Worm (Caenorhabditis elegans) whole organism, L3 larva: Measurements from ENCODE around the gene D2045.5.

ENCODE experiments used
- R02D3.7 ChIP-seq: fragments of 150-350 bp; optimal IDR thresholded peaks from 2 replicates; lab custom pipeline; 2014; ENCODE audit warnings: missing biosample characterization, missing genetic modification characterization
- aly-2 ChIP-seq: fragments of 150-350 bp; optimal IDR thresholded peaks from 2 replicates; lab custom pipeline; 2014; ENCODE audit warnings: missing biosample characterization, missing genetic modification characterization
- ceh-16 ChIP-seq: sonication (generic microtip); optimal IDR thresholded peaks from 2 replicates; lab custom pipeline; 2017; ENCODE audit warnings: missing biosample characterization, missing genetic modification characterization
- ceh-28 ChIP-seq: fragments of 150-350 bp; optimal IDR thresholded peaks from 2 replicates; lab custom pipeline; 2014; ENCODE audit warnings: missing biosample characterization, missing genetic modification reagents, missing genetic modification characterization
- ceh-82 ChIP-seq: fragments of 150-350 bp; optimal IDR thresholded peaks from 2 replicates; lab custom pipeline; 2014; ENCODE audit warnings: missing biosample characterization, missing genetic modification characterization
- ceh-9 ChIP-seq: sonication (generic microtip); optimal IDR thresholded peaks from 2 replicates; lab custom pipeline; 2018; ENCODE audit warnings: missing biosample characterization, missing genetic modification characterization
- egl-27 ChIP-seq: sonication (generic microtip); optimal IDR thresholded peaks from 4 replicates; lab custom pipeline; 2017; ENCODE audit warnings: missing biosample characterization, missing genetic modification reagents, missing genetic modification characterization
- elt-2 ChIP-seq: sonication (generic microtip); optimal IDR thresholded peaks from 2 replicates; lab custom pipeline; 2016; ENCODE audit warnings: missing genetic modification reagents, mild to moderate bottlenecking, missing genetic modification characterization, missing compliant biosample characterization
- eor-1 ChIP-seq, 2 experiments: fragments of 150-350 bp; optimal IDR thresholded peaks; 2 replicates each; lab custom pipeline; 2014 to 2018; ENCODE audit warnings: missing biosample characterization in 2 of 2, missing genetic modification characterization in 2 of 2
- fkh-2 ChIP-seq: fragments of 150-350 bp; optimal IDR thresholded peaks from 2 replicates; lab custom pipeline; 2014; ENCODE audit warnings: missing biosample characterization, missing genetic modification reagents, missing genetic modification characterization
- jun-1 ChIP-seq: fragments of 150-350 bp; optimal IDR thresholded peaks from 2 replicates; lab custom pipeline; 2014; ENCODE audit warnings: missing biosample characterization, missing genetic modification reagents, missing genetic modification characterization
- lin-15B ChIP-seq: fragments of 150-350 bp; optimal IDR thresholded peaks from 2 replicates; lab custom pipeline; 2014; ENCODE audit warnings: missing biosample characterization, missing genetic modification characterization
- lin-39 ChIP-seq: fragments of 150-350 bp; optimal IDR thresholded peaks from 2 replicates; lab custom pipeline; 2018; ENCODE audit warnings: missing biosample characterization, missing genetic modification reagents, missing genetic modification characterization
- lsy-12 ChIP-seq: sonication (generic microtip); optimal IDR thresholded peaks from 2 replicates; lab custom pipeline; 2016; ENCODE audit warnings: mild to moderate bottlenecking, missing genetic modification characterization, missing compliant biosample characterization
- nfya-1 ChIP-seq: sonication (generic microtip); optimal IDR thresholded peaks from 2 replicates; lab custom pipeline; 2017; ENCODE audit warnings: missing genetic modification characterization, mild to moderate bottlenecking, missing compliant biosample characterization, antibody characterized with exemption, moderate library complexity; ENCODE audit not compliant: insufficient read depth
- nhr-11 ChIP-seq: fragments of 150-350 bp; optimal IDR thresholded peaks from 2 replicates; lab custom pipeline; 2014; ENCODE audit warnings: missing biosample characterization, missing genetic modification characterization
- nhr-12 ChIP-seq: fragments of 150-350 bp; optimal IDR thresholded peaks from 2 replicates; lab custom pipeline; 2014; ENCODE audit warnings: missing biosample characterization, missing genetic modification characterization
- nhr-23 ChIP-seq: fragments of 150-350 bp; optimal IDR thresholded peaks from 2 replicates; lab custom pipeline; 2014; ENCODE audit warnings: missing biosample characterization, missing genetic modification reagents, missing genetic modification characterization
- nhr-237 ChIP-seq: fragments of 150-350 bp; optimal IDR thresholded peaks from 2 replicates; lab custom pipeline; 2014; ENCODE audit warnings: missing biosample characterization, missing genetic modification characterization
- nhr-28 ChIP-seq: fragments of 150-350 bp; optimal IDR thresholded peaks from 2 replicates; lab custom pipeline; 2014; ENCODE audit warnings: missing biosample characterization, missing genetic modification characterization
- nhr-43 ChIP-seq: sonication (generic microtip); optimal IDR thresholded peaks from 2 replicates; lab custom pipeline; 2016; ENCODE audit warnings: mild to moderate bottlenecking, missing genetic modification characterization, missing compliant biosample characterization; ENCODE audit not compliant: poor library complexity, severe bottlenecking
- pha-4 ChIP-seq: fragments of 150-350 bp; optimal IDR thresholded peaks from 2 replicates; lab custom pipeline; 2014; ENCODE audit warnings: missing biosample characterization, missing genetic modification reagents, missing genetic modification characterization
- sea-2 ChIP-seq: fragments of 150-350 bp; sonication (generic microtip); optimal IDR thresholded peaks from 4 replicates; lab custom pipeline; 2014; ENCODE audit warnings: missing biosample characterization, missing genetic modification reagents, missing genetic modification characterization
- skn-1 ChIP-seq: fragments of 150-350 bp; optimal IDR thresholded peaks from 2 replicates; lab custom pipeline; 2014; ENCODE audit warnings: missing biosample characterization, missing genetic modification characterization
- snpc-4 ChIP-seq: fragments of 150-350 bp; optimal IDR thresholded peaks from 2 replicates; lab custom pipeline; 2014; ENCODE audit warnings: missing biosample characterization, missing genetic modification characterization
- tbx-2 ChIP-seq: sonication (generic microtip); optimal IDR thresholded peaks from 2 replicates; lab custom pipeline; 2016; ENCODE audit warnings: mild to moderate bottlenecking, missing genetic modification characterization, missing compliant biosample characterization
- unc-39 ChIP-seq: sonication (generic microtip); optimal IDR thresholded peaks from 4 replicates; lab custom pipeline; 2017; ENCODE audit warnings: missing biosample characterization, missing genetic modification characterization
- unc-62 ChIP-seq: fragments of 150-350 bp; sonication (generic microtip); optimal IDR thresholded peaks from 4 replicates; lab custom pipeline; 2014; ENCODE audit warnings: missing biosample characterization, missing genetic modification reagents, missing genetic modification characterization
- zag-1 ChIP-seq: fragments of 150-350 bp; optimal IDR thresholded peaks from 2 replicates; lab custom pipeline; 2014; ENCODE audit warnings: missing biosample characterization, missing genetic modification characterization
- ztf-11 ChIP-seq: fragments of 150-350 bp; optimal IDR thresholded peaks from 2 replicates; lab custom pipeline; 2014; ENCODE audit warnings: missing biosample characterization, missing genetic modification characterization
- ztf-4 ChIP-seq: fragments of 150-350 bp; optimal IDR thresholded peaks from 2 replicates; lab custom pipeline; 2014; ENCODE audit warnings: missing biosample characterization, missing genetic modification characterization

The D2045.5 gene

DNA sequence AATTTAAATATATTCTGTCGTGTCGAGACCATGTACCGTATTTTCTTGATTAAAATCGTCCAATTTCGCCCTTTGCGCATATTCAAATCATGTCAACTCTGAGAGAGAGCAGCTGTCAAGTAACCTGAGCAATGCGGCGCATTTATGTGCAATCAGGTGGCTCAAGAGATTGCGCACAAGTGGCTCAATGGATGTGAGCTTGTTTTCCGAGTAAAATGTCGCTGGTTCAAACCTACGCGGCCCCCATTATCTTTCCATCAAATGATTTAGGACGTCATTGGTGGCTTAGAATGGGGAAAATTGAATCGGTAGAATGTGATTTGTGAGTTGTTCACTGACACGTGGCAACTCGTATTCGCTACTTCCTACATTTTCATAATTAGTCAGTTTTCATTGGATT is 37.3 kb downstream of the D2045.5 start:
- TF ChIP-seq pha-4 (tag; lab: Kevin White, UChicago): no peak
- TF ChIP-seq lin-39: peak; percentile 90
- TF ChIP-seq nfya-1 (tag; lab: Kevin White, UChicago): peak; percentile 33
- TF ChIP-seq lin-15B: peak; percentile 12
- TF ChIP-seq ceh-16 (tag; lab: Kevin White, UChicago): no peak
- TF ChIP-seq tbx-2: no peak
- no peak for TF ChIP-seq ceh-82 (tag; lab: Kevin White, UChicago)
- no peak for TF ChIP-seq eor-1 (tag; optimal IDR thresholded peaks at IDR 0.05; lab: Kevin White, UChicago)
- TF ChIP-seq ztf-4 (tag; lab: Kevin White, UChicago): no peak
- no peak for TF ChIP-seq nhr-12 (tag; lab: Kevin White, UChicago)
- TF ChIP-seq skn-1 (tag; lab: Kevin White, UChicago): no peak

- TF ChIP-seq R02D3.7 (tag; lab: Kevin White, UChicago): no peak
- no peak for TF ChIP-seq lin-15B
- no peak for TF ChIP-seq tbx-2
- TF ChIP-seq elt-2 (tag; lab: Kevin White, UChicago): no peak
- TF ChIP-seq lsy-12: no peak
- TF ChIP-seq nhr-23: no peak
- TF ChIP-seq ceh-9 (tag; lab: Kevin White, UChicago): no peak
- no peak for TF ChIP-seq snpc-4 (tag; lab: Kevin White, UChicago)
- TF ChIP-seq ztf-11 (tag; lab: Kevin White, UChicago): no peak
- TF ChIP-seq skn-1 (tag; lab: Kevin White, UChicago): no peak
- no peak for TF ChIP-seq fkh-2
- TF ChIP-seq unc-62 (GFP tag; lab: Kevin White, UChicago): no peak
- no peak for TF ChIP-seq nhr-237 (tag; lab: Kevin White, UChicago)
- TF ChIP-seq aly-2 (tag; lab: Kevin White, UChicago): no peak
- TF ChIP-seq nhr-11 (tag; lab: Kevin White, UChicago): no peak
- TF ChIP-seq jun-1 (tag; lab: Kevin White, UChicago): no peak
- TF ChIP-seq nhr-12 (tag; lab: Kevin White, UChicago): no peak
These were observed 41.5 kb downstream of the D2045.5 start, which contains the start of gene prp-3 for ce11 chrIII:10427882-10428281. Gene prp-3 (minus strand): TSS chrIII:10427982.

- TF ChIP-seq egl-27 (tag; lab: Kevin White, UChicago) (no peak), snpc-4 (tag; lab: Kevin White, UChicago) (no peak), nhr-237 (tag; lab: Kevin White, UChicago) (no peak), sea-2 (GFP tag; lab: Kevin White, UChicago) (no peak), nhr-28 (tag; lab: Kevin White, UChicago) (no peak), ceh-82 (tag; lab: Kevin White, UChicago) (no peak), fkh-2 (no peak), R02D3.7 (tag; lab: Kevin White, UChicago) (no peak), ztf-4 (tag; lab: Kevin White, UChicago) (no peak), tbx-2 (no peak), ceh-16 (tag; lab: Kevin White, UChicago) (no peak), lin-15B (no peak), unc-39 (tag; lab: Kevin White, UChicago) (no peak), zag-1 (tag; lab: Kevin White, UChicago) (no peak), lin-39 (no peak)
- TF ChIP-seq, all 47 proteins: peak for 0
These were observed 45.5 kb downstream of the D2045.5 start, which contains the start of gene M03C11.6 for ce11 chrIII:10423906-10424305. Gene M03C11.6 (minus strand): TSS chrIII:10424006.

DNA sequence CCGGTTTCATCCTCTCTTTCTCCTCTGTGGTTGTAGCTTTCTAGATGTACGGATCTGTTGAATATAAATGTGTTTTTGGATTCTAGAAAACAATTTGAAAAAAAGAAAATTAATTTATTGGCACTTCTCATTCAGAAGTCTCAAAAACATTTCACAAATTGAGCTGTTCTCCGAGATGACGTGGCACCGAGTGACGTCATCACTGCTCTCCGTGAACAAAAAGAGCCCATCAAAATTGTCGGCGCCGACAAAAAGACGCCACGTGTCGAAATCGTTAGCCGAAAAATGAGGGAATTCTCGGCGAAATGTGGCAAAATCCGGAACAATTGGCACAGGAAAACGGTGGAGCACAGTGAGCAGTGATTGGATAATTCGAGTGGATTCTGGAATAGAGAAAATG is 47.7 kb downstream of the D2045.5 start:
- TF ChIP-seq unc-62 (GFP tag; lab: Kevin White, UChicago) (no peak), tbx-2 (no peak), fkh-2 (no peak), ceh-28 (tag; lab: Kevin White, UChicago) (no peak), nhr-43 (tag; lab: Kevin White, UChicago) (no peak)
